Fruit fly (Drosophila melanogaster): ENCODE data around the gene CG5262.

Gene CG5262

dm6 chr3L:20439772-20440171 is 9.5 kb upstream of the CG5262 start, which contains the start of gene Hpd:
Gene Hpd (minus strand): TSS chr3L:20439872.
- TF ChIP-seq tai (GFP tag; optimal IDR thresholded peaks at IDR 0.05) (no peak), Mio (GFP tag; optimal IDR thresholded peaks at IDR 0.05) (no peak)

dm6 chr3L:20436069-20436468 is 5.8 kb upstream of the CG5262 start, which contains the start of the genes mRpL15 and CtIP:
Gene mRpL15 (minus strand): TSS chr3L:20436209.
Gene CtIP (plus strand): TSS chr3L:20436250.
- TF ChIP-seq pan (optimal IDR thresholded peaks at IDR 0.05) (no peak), sage (GFP tag; optimal IDR thresholded peaks at IDR 0.05) (peak; percentile 71), Dfd (GFP tag; optimal IDR thresholded peaks at IDR 0.05) (no peak), N (GFP tag; optimal IDR thresholded peaks at IDR 0.05) (no peak), dmrt93B (GFP tag; optimal IDR thresholded peaks at IDR 0.05) (no peak), br (GFP tag; optimal IDR thresholded peaks at IDR 0.05) (no peak), OdsH (GFP tag; optimal IDR thresholded peaks at IDR 0.05) (no peak)

- peak; percentile 31 for TF ChIP-seq CG32264 (GFP tag; optimal IDR thresholded peaks at IDR 0.05)
- no peak for TF ChIP-seq lola (GFP tag; optimal IDR thresholded peaks at IDR 0.05)
- TF ChIP-seq dsf (GFP tag; optimal IDR thresholded peaks at IDR 0.05; ENCODE audit: borderline replicate concordance) = peak; percentile 10
- TF ChIP-seq h (GFP tag; optimal IDR thresholded peaks at IDR 0.05) = no peak
Observed at dm6 chr3L:20432297-20432696, 2.0 kb upstream of the CG5262 start, which contains the start of the genes Las and Psn. Gene Las (minus strand): TSS chr3L:20432361. Gene Psn (plus strand): TSS chr3L:20432468.

- TF ChIP-seq Dfd (GFP tag; optimal IDR thresholded peaks at IDR 0.05) = no peak
- TF ChIP-seq Hr78 (GFP tag; optimal IDR thresholded peaks at IDR 0.05) = no peak
- no peak for TF ChIP-seq h (GFP tag; optimal IDR thresholded peaks at IDR 0.05)
- TF ChIP-seq Vsx2 (GFP tag; optimal IDR thresholded peaks at IDR 0.05; ENCODE audit: partially characterized antibody) = no peak
- TF ChIP-seq CG32264 (GFP tag; optimal IDR thresholded peaks at IDR 0.05) = no peak
- no peak for TF ChIP-seq usp (GFP tag; optimal IDR thresholded peaks at IDR 0.05)
- no peak for TF ChIP-seq HLH106 (tag; optimal IDR thresholded peaks at IDR 0.05)
- no peak for TF ChIP-seq sage (GFP tag; optimal IDR thresholded peaks at IDR 0.05)
- no peak for TF ChIP-seq OdsH (GFP tag; optimal IDR thresholded peaks at IDR 0.05)
- TF ChIP-seq N (GFP tag; optimal IDR thresholded peaks at IDR 0.05) = no peak
- TF ChIP-seq GATAd (GFP tag; optimal IDR thresholded peaks at IDR 0.05) = no peak
- no peak for TF ChIP-seq CG9705 (GFP tag; optimal IDR thresholded peaks at IDR 0.05)
- no peak for TF ChIP-seq woc (GFP tag; optimal IDR thresholded peaks at IDR 0.05)
- TF ChIP-seq sv (GFP tag; optimal IDR thresholded peaks at IDR 0.05) = no peak
- no peak for TF ChIP-seq Jra (GFP tag; optimal IDR thresholded peaks at IDR 0.05)
Observed at dm6 chr3L:20431619-20432018, 1.3 kb upstream of the CG5262 start.

dm6 chr3L:20427449-20427848 is 2.8 kb downstream of the CG5262 start, which contains the start of gene CG5274:
Gene CG5274 (minus strand): TSS chr3L:20427666.
- TF ChIP-seq N (GFP tag; optimal IDR thresholded peaks at IDR 0.05) (no peak), GATAd (GFP tag; optimal IDR thresholded peaks at IDR 0.05) (no peak), sv (GFP tag; optimal IDR thresholded peaks at IDR 0.05) (no peak), CrebA (GFP tag; optimal IDR thresholded peaks at IDR 0.05; ENCODE audit: borderline replicate concordance) (no peak), Dif (GFP tag; optimal IDR thresholded peaks at IDR 0.05; ENCODE audit: partially characterized antibody) (no peak), CG32264 (GFP tag; optimal IDR thresholded peaks at IDR 0.05) (no peak), tai (GFP tag; optimal IDR thresholded peaks at IDR 0.05) (no peak), psq (GFP tag; optimal IDR thresholded peaks at IDR 0.05) (no peak), Sp1 (GFP tag; optimal IDR thresholded peaks at IDR 0.05) (no peak), Hnf4 (GFP tag; optimal IDR thresholded peaks at IDR 0.05) (no peak), h (GFP tag; optimal IDR thresholded peaks at IDR 0.05) (no peak), OdsH (GFP tag; optimal IDR thresholded peaks at IDR 0.05) (no peak), Hr83 (GFP tag; optimal IDR thresholded peaks at IDR 0.05; ENCODE audit: poor library complexity, severe bottlenecking) (no peak), Myc (optimal IDR thresholded peaks at IDR 0.05) (no peak)

dm6 chr3L:20425888-20426287 is 4.4 kb downstream of the CG5262 start, which contains the start of gene CG5282:
Gene CG5282 (minus strand): TSS chr3L:20426071.
- TF ChIP-seq ey (GFP tag; optimal IDR thresholded peaks at IDR 0.05) = no peak
- no peak for TF ChIP-seq usp (GFP tag; optimal IDR thresholded peaks at IDR 0.05)
- no peak for TF ChIP-seq Hr83 (GFP tag; optimal IDR thresholded peaks at IDR 0.05; ENCODE audit: poor library complexity, severe bottlenecking)
- TF ChIP-seq pan (optimal IDR thresholded peaks at IDR 0.05) = no peak
- TF ChIP-seq rgr (GFP tag; optimal IDR thresholded peaks at IDR 0.05) = no peak
- no peak for TF ChIP-seq Rel (GFP tag; optimal IDR thresholded peaks at IDR 0.05)
- no peak for TF ChIP-seq Rel (tag; optimal IDR thresholded peaks at IDR 0.05)
- TF ChIP-seq psq (GFP tag; optimal IDR thresholded peaks at IDR 0.05) = no peak
- TF ChIP-seq OdsH (GFP tag; optimal IDR thresholded peaks at IDR 0.05) = no peak
- TF ChIP-seq Dfd (GFP tag; optimal IDR thresholded peaks at IDR 0.05) = no peak
- no peak for TF ChIP-seq Sp1 (GFP tag; optimal IDR thresholded peaks at IDR 0.05)
- no peak for TF ChIP-seq CrebA (GFP tag; optimal IDR thresholded peaks at IDR 0.05; ENCODE audit: borderline replicate concordance)
- TF ChIP-seq Dif (GFP tag; optimal IDR thresholded peaks at IDR 0.05; ENCODE audit: partially characterized antibody) = no peak
- TF ChIP-seq Myc (optimal IDR thresholded peaks at IDR 0.05) = no peak
- no peak for TF ChIP-seq jim (GFP tag; optimal IDR thresholded peaks at IDR 0.05)
- TF ChIP-seq fru (GFP tag; optimal IDR thresholded peaks at IDR 0.05) = no peak
- no peak for TF ChIP-seq Hr78 (GFP tag; optimal IDR thresholded peaks at IDR 0.05)
- TF ChIP-seq dmrt93B (GFP tag; optimal IDR thresholded peaks at IDR 0.05) = no peak
- TF ChIP-seq Jra (GFP tag; optimal IDR thresholded peaks at IDR 0.05) = no peak
- TF ChIP-seq br (GFP tag; optimal IDR thresholded peaks at IDR 0.05) = no peak
- no peak for TF ChIP-seq brk (GFP tag; optimal IDR thresholded peaks at IDR 0.05)

All from whole organism, wandering third instar larva.